Worm (Caenorhabditis elegans): ENCODE data around the gene sir-2.2.

DNA sequence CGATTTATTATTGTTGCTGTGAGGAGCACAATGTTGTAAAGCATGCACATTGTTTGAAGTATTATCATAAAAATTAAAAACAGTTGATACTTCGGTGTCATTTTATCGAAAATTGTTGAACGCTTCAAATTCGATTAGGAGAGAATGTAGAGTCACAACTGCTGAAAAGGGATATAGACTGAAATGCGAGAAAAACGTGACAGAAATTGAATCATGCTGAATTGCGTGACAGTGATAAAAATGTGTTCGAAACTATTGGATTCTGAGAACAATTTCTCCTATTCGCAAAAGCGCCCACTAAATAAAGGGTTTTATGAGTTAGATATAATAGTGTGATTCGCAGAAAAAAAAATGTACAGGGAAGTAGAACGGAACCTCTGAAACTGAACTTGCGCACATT lies 19.1 kb upstream of the sir-2.2 start, which contains the start of gene srxa-8:
- TF ChIP-seq him-1 (tag; optimal IDR thresholded peaks at IDR 0.05), result no peak
- TF ChIP-seq W03F9.2 (tag; optimal IDR thresholded peaks at IDR 0.05), result no peak

All from whole organism, L4/young adult.